Worm (Caenorhabditis elegans) whole organism, L1 larva: ENCODE data around the gene Y39A3A.4.

Experiments used
- C34B4.2 ChIP-seq: sonication (generic microtip); optimal IDR thresholded peaks from 2 replicates; lab custom pipeline; 2017; ENCODE audit warnings: mild to moderate bottlenecking, missing genetic modification characterization, missing compliant biosample characterization
- Y116A8C.19 ChIP-seq: sonication (generic microtip); optimal IDR thresholded peaks from 2 replicates; lab custom pipeline; 2016; ENCODE audit warnings: missing compliant biosample characterization, missing genetic modification characterization, borderline replicate concordance
- aha-1 ChIP-seq: fragments of 150-350 bp; optimal IDR thresholded peaks from 2 replicates; lab custom pipeline; 2014; ENCODE audit warnings: missing biosample characterization, missing genetic modification characterization
- alr-1 ChIP-seq: fragments of 200-800 bp; sonication (Bioruptor generic); optimal IDR thresholded peaks from 2 replicates; lab custom pipeline; 2018; ENCODE audit warnings: borderline replicate concordance, mild to moderate bottlenecking, missing genetic modification characterization, missing compliant biosample characterization
- ama-1 ChIP-seq: fragments of 150-350 bp; optimal IDR thresholded peaks from 2 replicates; lab custom pipeline; 2014
- ceh-63 ChIP-seq: fragments of 200-800 bp; sonication (Bioruptor generic); optimal IDR thresholded peaks from 2 replicates; lab custom pipeline; 2018; ENCODE audit warnings: mild to moderate bottlenecking, missing genetic modification characterization, missing compliant biosample characterization
- ceh-8 ChIP-seq: fragments of 200-800 bp; sonication (Bioruptor generic); optimal IDR thresholded peaks from 2 replicates; lab custom pipeline; 2018; ENCODE audit warnings: mild to moderate bottlenecking, missing genetic modification characterization, moderate library complexity, missing compliant biosample characterization
- ceh-82 ChIP-seq, 3 experiments: fragments of 150-350 bp in 1 of 3; sonication (generic microtip) in 2 of 3; optimal IDR thresholded peaks; 2 replicates each; lab custom pipeline; 2014 to 2017; ENCODE audit warnings: missing biosample characterization in 3 of 3, missing genetic modification characterization in 3 of 3
- ces-1 ChIP-seq: fragments of 150-350 bp; optimal IDR thresholded peaks from 2 replicates; lab custom pipeline; 2014; ENCODE audit warnings: missing biosample characterization, missing genetic modification reagents, missing genetic modification characterization
- dsc-1 ChIP-seq: sonication (generic microtip); optimal IDR thresholded peaks from 2 replicates; lab custom pipeline; 2016; ENCODE audit warnings: mild to moderate bottlenecking, missing genetic modification characterization, missing compliant biosample characterization
- efl-3 ChIP-seq: fragments of 200-800 bp; sonication (Bioruptor generic); optimal IDR thresholded peaks from 2 replicates; lab custom pipeline; 2018; ENCODE audit warnings: mild to moderate bottlenecking, missing genetic modification characterization, missing compliant biosample characterization
- egl-13 ChIP-seq: sonication (generic microtip); optimal IDR thresholded peaks from 2 replicates; lab custom pipeline; 2016; ENCODE audit warnings: missing genotype, missing genetic modification reagents, missing genetic modification characterization, missing compliant biosample characterization
- elt-3 ChIP-seq, 6 experiments: fragments of 150-350 bp in 1 of 6; sonication (generic microtip); optimal IDR thresholded peaks; 2 replicates each; lab custom pipeline; 2017 to 2018; ENCODE audit warnings: missing biosample characterization in 6 of 6, missing genetic modification characterization in 6 of 6, inconsistent platforms in 1 of 6
- ets-5 ChIP-seq: fragments of 200-800 bp; sonication (Bioruptor generic); IDR thresholded peaks from 2 replicates; pipeline ENCODE4 v1.3.6; 2022; ENCODE audit warnings: missing genetic modification characterization, missing compliant biosample characterization
- fkh-10 ChIP-seq: sonication (generic microtip); optimal IDR thresholded peaks from 2 replicates; lab custom pipeline; 2017; ENCODE audit warnings: missing biosample characterization, missing genetic modification reagents, missing genetic modification characterization
- fkh-4 ChIP-seq: sonication (generic microtip); optimal IDR thresholded peaks from 2 replicates; lab custom pipeline; 2016; ENCODE audit warnings: missing compliant biosample characterization, missing genetic modification characterization, borderline replicate concordance
- fkh-8 ChIP-seq: sonication (generic microtip); optimal IDR thresholded peaks from 2 replicates; lab custom pipeline; 2016; ENCODE audit warnings: mild to moderate bottlenecking, missing genetic modification characterization, missing compliant biosample characterization
- fos-1 ChIP-seq: fragments of 150-350 bp; optimal IDR thresholded peaks from 2 replicates; lab custom pipeline; 2014; ENCODE audit warnings: missing biosample characterization, missing genetic modification characterization
- grh-1 ChIP-seq: fragments of 200-800 bp; sonication (Bioruptor generic); IDR thresholded peaks from 2 replicates; pipeline ENCODE4 v1.3.6; 2022; ENCODE audit warnings: missing genetic modification reagents, missing genetic modification characterization, missing compliant biosample characterization
- hlh-4 ChIP-seq: sonication (generic microtip); optimal IDR thresholded peaks from 2 replicates; lab custom pipeline; 2016; ENCODE audit warnings: mild to moderate bottlenecking, missing genetic modification characterization, missing compliant biosample characterization
- hpl-2 ChIP-seq: fragments of 150-350 bp; optimal IDR thresholded peaks from 2 replicates; lab custom pipeline; 2014; ENCODE audit warnings: missing biosample characterization, missing genetic modification reagents, missing genetic modification characterization
- irx-1 ChIP-seq: sonication (generic microtip); optimal IDR thresholded peaks from 2 replicates; lab custom pipeline; 2016; ENCODE audit warnings: missing genetic modification characterization, missing compliant biosample characterization
- isw-1 ChIP-seq: fragments of 200-800 bp; sonication (Bioruptor generic); IDR thresholded peaks from 2 replicates; pipeline ENCODE4 v1.3.6; 2022; ENCODE audit warnings: missing genetic modification characterization, missing compliant biosample characterization
- lin-13 ChIP-seq: fragments of 150-350 bp; optimal IDR thresholded peaks from 2 replicates; lab custom pipeline; 2014; ENCODE audit warnings: missing biosample characterization, missing genetic modification reagents, missing genetic modification characterization
- lin-35 ChIP-seq, 2 experiments: fragments of 150-350 bp; optimal IDR thresholded peaks; 2 replicates each; lab custom pipeline; 2014; ENCODE audit warnings: missing biosample characterization in 2 of 2, missing genetic modification characterization in 2 of 2, missing genetic modification reagents in 2 of 2
- lir-3 ChIP-seq: sonication (generic microtip); optimal IDR thresholded peaks from 2 replicates; lab custom pipeline; 2016; ENCODE audit warnings: mild to moderate bottlenecking, missing genetic modification characterization, moderate library complexity, missing compliant biosample characterization; ENCODE audit not compliant: poor library complexity
- mdl-1 ChIP-seq, 2 experiments: fragments of 150-350 bp; optimal IDR thresholded peaks; 2 replicates each; lab custom pipeline; 2014 to 2017; ENCODE audit warnings: missing biosample characterization in 2 of 2, missing genetic modification characterization in 2 of 2, inconsistent platforms in 1 of 2
- mef-2 ChIP-seq: fragments of 150-350 bp; optimal IDR thresholded peaks from 2 replicates; lab custom pipeline; 2014; ENCODE audit warnings: missing biosample characterization, missing genetic modification characterization
- mep-1 ChIP-seq: fragments of 150-350 bp; optimal IDR thresholded peaks from 2 replicates; lab custom pipeline; 2014; ENCODE audit warnings: missing biosample characterization, missing genetic modification characterization
- nhr-11 ChIP-seq: fragments of 150-350 bp; optimal IDR thresholded peaks from 2 replicates; lab custom pipeline; 2014; ENCODE audit warnings: missing biosample characterization, missing genetic modification characterization
- nhr-12 ChIP-seq: sonication (generic microtip); optimal IDR thresholded peaks from 2 replicates; lab custom pipeline; 2017; ENCODE audit warnings: missing biosample characterization, missing genetic modification characterization
- nhr-19 ChIP-seq: fragments of 200-800 bp; sonication (Bioruptor generic); conservative IDR thresholded peaks from 2 replicates; pipeline ENCODE4 v1.3.6; 2022; ENCODE audit warnings: missing genetic modification characterization, missing compliant biosample characterization
- nhr-237 ChIP-seq: fragments of 150-350 bp; optimal IDR thresholded peaks from 2 replicates; lab custom pipeline; 2014; ENCODE audit warnings: missing biosample characterization, missing genetic modification characterization
- nhr-71 ChIP-seq: sonication (generic microtip); optimal IDR thresholded peaks from 2 replicates; lab custom pipeline; 2016; ENCODE audit warnings: mild to moderate bottlenecking, missing genetic modification characterization, moderate library complexity, missing compliant biosample characterization
- nhr-76 ChIP-seq: sonication (generic microtip); optimal IDR thresholded peaks from 2 replicates; lab custom pipeline; 2017; ENCODE audit warnings: missing biosample characterization, missing genetic modification characterization
- nhr-77 ChIP-seq: fragments of 150-350 bp; optimal IDR thresholded peaks from 2 replicates; lab custom pipeline; 2014; ENCODE audit warnings: missing biosample characterization, missing genetic modification characterization
- nhr-90 ChIP-seq: sonication (generic microtip); optimal IDR thresholded peaks from 2 replicates; lab custom pipeline; 2016; ENCODE audit warnings: mild to moderate bottlenecking, missing genetic modification characterization, missing compliant biosample characterization; ENCODE audit not compliant: poor library complexity
- pag-3 ChIP-seq: sonication (generic microtip); optimal IDR thresholded peaks from 2 replicates; lab custom pipeline; 2017; ENCODE audit warnings: missing genetic modification characterization, mild to moderate bottlenecking, missing compliant biosample characterization, antibody characterized with exemption, borderline replicate concordance; ENCODE audit not compliant: insufficient read depth
- rnt-1 ChIP-seq: sonication (generic microtip); optimal IDR thresholded peaks from 2 replicates; lab custom pipeline; 2016; ENCODE audit warnings: mild to moderate bottlenecking, missing genetic modification characterization, moderate library complexity, missing compliant biosample characterization
- snpc-4 ChIP-seq: fragments of 150-350 bp; optimal IDR thresholded peaks from 2 replicates; lab custom pipeline; 2014; ENCODE audit warnings: missing biosample characterization, missing genetic modification characterization
- snu-23 ChIP-seq: sonication (generic microtip); optimal IDR thresholded peaks from 2 replicates; lab custom pipeline; 2016; ENCODE audit warnings: missing genetic modification characterization, missing compliant biosample characterization
- sptf-1 ChIP-seq: fragments of 150-350 bp; optimal IDR thresholded peaks from 2 replicates; lab custom pipeline; 2014; ENCODE audit warnings: missing biosample characterization, missing genetic modification characterization
- tbx-2 ChIP-seq: sonication (generic microtip); optimal IDR thresholded peaks from 2 replicates; lab custom pipeline; 2016; ENCODE audit warnings: missing genetic modification characterization, missing compliant biosample characterization
- tlp-1 ChIP-seq: fragments of 150-350 bp; optimal IDR thresholded peaks from 2 replicates; lab custom pipeline; 2014; ENCODE audit warnings: missing biosample characterization, missing genetic modification characterization
- unc-62 ChIP-seq: fragments of 150-350 bp; optimal IDR thresholded peaks from 2 replicates; lab custom pipeline; 2014; ENCODE audit warnings: missing biosample characterization, missing genetic modification reagents, missing genetic modification characterization
- unc-98 ChIP-seq: fragments of 200-800 bp; sonication (Bioruptor generic); IDR thresholded peaks from 2 replicates; pipeline ENCODE4 v1.3.6; 2022; ENCODE audit warnings: missing genetic modification characterization, missing compliant biosample characterization
- vab-15 ChIP-seq: sonication (generic microtip); optimal IDR thresholded peaks from 2 replicates; lab custom pipeline; 2017; ENCODE audit warnings: missing genotype, mild to moderate bottlenecking, missing genetic modification characterization, missing compliant biosample characterization
- xbp-1 ChIP-seq: sonication (generic microtip); optimal IDR thresholded peaks from 2 replicates; lab custom pipeline; 2016; ENCODE audit warnings: missing genetic modification characterization, missing compliant biosample characterization
- zip-4 ChIP-seq: fragments of 200-800 bp; sonication (Bioruptor generic); optimal IDR thresholded peaks from 2 replicates; lab custom pipeline; 2018; ENCODE audit warnings: mild to moderate bottlenecking, missing genetic modification characterization, moderate library complexity, missing compliant biosample characterization
- ztf-11 ChIP-seq, 2 experiments: sonication (generic microtip); optimal IDR thresholded peaks; 2 replicates each; lab custom pipeline; 2016 to 2017; ENCODE audit warnings: missing genetic modification characterization in 2 of 2, missing biosample characterization in 1 of 2, missing compliant biosample characterization in 1 of 2
- ztf-4 ChIP-seq: fragments of 150-350 bp; optimal IDR thresholded peaks from 2 replicates; lab custom pipeline; 2014; ENCODE audit warnings: missing biosample characterization, missing genetic modification characterization

The Y39A3A.4 gene

ce11 chrIII:2091367-2091766 lies 15.0 kb upstream of the Y39A3A.4 start:
- TF ChIP-seq lin-35 (GFP tag; optimal IDR thresholded peaks at IDR 0.05; lab: Kevin White, UChicago) (peak in 1 of 2 experiments; percentile 9), ztf-11 (tag; optimal IDR thresholded peaks at IDR 0.05; lab: Kevin White, UChicago) (no peak)

ce11 chrIII:2090695-2091094 lies 14.3 kb upstream of the Y39A3A.4 start:
- TF ChIP-seq unc-62 (GFP tag; lab: Kevin White, UChicago) = no peak
- no peak for TF ChIP-seq rnt-1 (tag; lab: Kevin White, UChicago)
- TF ChIP-seq ceh-82 (tag; optimal IDR thresholded peaks at IDR 0.05; lab: Kevin White, UChicago) = peak in 1 of 3 experiments; percentile 24
- peak; percentile 89 for TF ChIP-seq mep-1
- TF ChIP-seq Y116A8C.19 (tag; lab: Kevin White, UChicago) = no peak
- TF ChIP-seq nhr-77 = peak; percentile 9
- TF ChIP-seq fos-1 (tag; lab: Kevin White, UChicago) = peak; percentile 74
- TF ChIP-seq nhr-90 (tag; lab: Kevin White, UChicago) = peak; percentile 85
- no peak for TF ChIP-seq alr-1 (tag; lab: Kevin White, UChicago)
- TF ChIP-seq snu-23 (GFP tag; lab: Kevin White, UChicago) = peak; percentile 89
- no peak for TF ChIP-seq ets-5 (GFP tag; lab: Robert Waterston, UW)
- TF ChIP-seq sptf-1 (tag; lab: Kevin White, UChicago) = no peak
- TF ChIP-seq nhr-19 (GFP tag; lab: Robert Waterston, UW) = peak; percentile 60
- TF ChIP-seq grh-1 (GFP tag; lab: Robert Waterston, UW) = peak; percentile 84
- TF ChIP-seq ztf-4 = no peak
- no peak for TF ChIP-seq unc-98 (GFP tag; lab: Robert Waterston, UW)
- TF ChIP-seq pag-3 = no peak
- TF ChIP-seq hlh-4 (tag; lab: Kevin White, UChicago) = no peak
- peak in 1 of 2 experiments; percentile 74 for TF ChIP-seq mdl-1 (tag; optimal IDR thresholded peaks at IDR 0.05; lab: Kevin White, UChicago)
- TF ChIP-seq mef-2 = no peak
- TF ChIP-seq hpl-2 (GFP tag; lab: Kevin White, UChicago) = peak; percentile 24
- TF ChIP-seq aha-1 = no peak
- no peak for TF ChIP-seq ceh-63 (GFP tag; lab: Kevin White, UChicago)
- peak; percentile 2 for TF ChIP-seq ama-1 (lab: Kevin White, UChicago)
- TF ChIP-seq lin-13 (GFP tag; lab: Kevin White, UChicago) = peak; percentile 79
- TF ChIP-seq xbp-1 (tag; lab: Kevin White, UChicago) = peak; percentile 57
- no peak for TF ChIP-seq efl-3 (GFP tag; lab: Kevin White, UChicago)
- no peak for TF ChIP-seq ces-1 (GFP tag; lab: Kevin White, UChicago)
- no peak for TF ChIP-seq fkh-4 (tag; lab: Kevin White, UChicago)
- peak; percentile 32 for TF ChIP-seq nhr-237
- no peak for TF ChIP-seq nhr-11
- no peak for TF ChIP-seq tlp-1 (tag; lab: Kevin White, UChicago)
- TF ChIP-seq fkh-10 (GFP tag; lab: Kevin White, UChicago) = no peak
- peak in 2 of 6 experiments; percentile 40 to 81 for TF ChIP-seq elt-3 (tag; optimal IDR thresholded peaks at IDR 0.05; lab: Kevin White, UChicago)
- no peak for TF ChIP-seq isw-1 (GFP tag; lab: Robert Waterston, UW)
- peak in 1 of 2 experiments; percentile 86 for TF ChIP-seq lin-35 (GFP tag; optimal IDR thresholded peaks at IDR 0.05; lab: Kevin White, UChicago)
- TF ChIP-seq tbx-2 (tag; lab: Kevin White, UChicago) = peak; percentile 68
- peak; percentile 22 for TF ChIP-seq snpc-4 (tag; lab: Kevin White, UChicago)
- TF ChIP-seq dsc-1 = no peak
- TF ChIP-seq C34B4.2 (tag; lab: Kevin White, UChicago) = no peak
- no peak for TF ChIP-seq ceh-8
- TF ChIP-seq nhr-12 (tag; lab: Kevin White, UChicago) = no peak
- TF ChIP-seq irx-1 (tag; lab: Kevin White, UChicago) = peak; percentile 51
- TF ChIP-seq zip-4 (GFP tag; lab: Kevin White, UChicago) = no peak
- peak; percentile 82 for TF ChIP-seq nhr-71 (tag; lab: Kevin White, UChicago)
- no peak for TF ChIP-seq vab-15 (tag; lab: Kevin White, UChicago)
- TF ChIP-seq lir-3 = no peak
- TF ChIP-seq nhr-76 = no peak
- TF ChIP-seq egl-13 (tag; lab: Kevin White, UChicago) = no peak
- TF ChIP-seq fkh-8 = no peak
